Fruit fly (Drosophila melanogaster) whole organism, embryonic: Measurements from ENCODE around the gene CG10445.

Source experiments
- Abd-B ChIP-seq: fragments of 200-800 bp; sonication (Bioruptor generic); optimal IDR thresholded peaks from 2 replicates; lab custom pipeline; 2018; ENCODE audit warnings: missing biosample characterization, mild to moderate bottlenecking, missing genetic modification characterization, moderate library complexity
- Ada2b ChIP-seq: fragments of 200-800 bp; sonication (Bioruptor generic); IDR thresholded peaks from 2 replicates; pipeline ENCODE4 v1.3.6; 2022; ENCODE audit warnings: missing biosample characterization, missing genetic modification characterization
- BtbVII ChIP-seq: fragments of 200-800 bp; sonication (Bioruptor generic); optimal IDR thresholded peaks from 3 replicates; lab custom pipeline; 2017; ENCODE audit warnings: missing biosample characterization, mild to moderate bottlenecking, missing genetic modification characterization
- CG10543 ChIP-seq: fragments of 200-800 bp; sonication (Bioruptor generic); optimal IDR thresholded peaks from 3 replicates; lab custom pipeline; 2017; ENCODE audit warnings: missing biosample characterization, mild to moderate bottlenecking, missing genetic modification characterization, moderate library complexity
- CG11456 ChIP-seq: fragments of 200-800 bp; sonication (Bioruptor generic); IDR thresholded peaks from 3 replicates; pipeline ENCODE4 v1.3.6; 2022; ENCODE audit warnings: missing biosample characterization, missing genetic modification characterization
- CG12104 ChIP-seq: fragments of 200-800 bp; sonication (Bioruptor generic); optimal IDR thresholded peaks from 3 replicates; lab custom pipeline; 2016; ENCODE audit warnings: missing biosample characterization, missing genetic modification characterization
- CG15269 ChIP-seq: fragments of 200-800 bp; sonication (Bioruptor generic); optimal IDR thresholded peaks from 2 replicates; lab custom pipeline; 2018; ENCODE audit warnings: missing biosample characterization, mild to moderate bottlenecking, missing genetic modification characterization, moderate library complexity
- CG17829 ChIP-seq: fragments of 200-800 bp; optimal IDR thresholded peaks from 2 replicates; lab custom pipeline; 2019; ENCODE audit warnings: missing biosample characterization, mild to moderate bottlenecking, missing genetic modification characterization, moderate library complexity
- CG18619 ChIP-seq: fragments of 200-800 bp; sonication (Bioruptor generic); optimal IDR thresholded peaks from 3 replicates; lab custom pipeline; 2017; ENCODE audit warnings: missing biosample characterization, mild to moderate bottlenecking, missing genetic modification characterization
- CG3163 ChIP-seq: fragments of 200-800 bp; sonication (Bioruptor generic); optimal IDR thresholded peaks from 3 replicates; lab custom pipeline; 2016; ENCODE audit warnings: missing biosample characterization, missing genetic modification characterization
- CG32772 ChIP-seq: fragments of 200-800 bp; sonication (Bioruptor generic); IDR thresholded peaks from 2 replicates; pipeline ENCODE4 v1.3.6; 2022; ENCODE audit warnings: missing biosample characterization, missing genetic modification characterization
- CG4730 ChIP-seq: fragments of 200-800 bp; sonication (Bioruptor generic); IDR thresholded peaks from 2 replicates; pipeline ENCODE4 v1.3.6; 2022; ENCODE audit warnings: missing biosample characterization, missing genetic modification characterization
- CG5180 ChIP-seq: fragments of 200-800 bp; sonication (Bioruptor generic); optimal IDR thresholded peaks from 3 replicates; lab custom pipeline; 2017; ENCODE audit warnings: missing biosample characterization, missing genetic modification characterization, mild to moderate bottlenecking, moderate library complexity, missing genetic modification reagents
- CG6791 ChIP-seq: fragments of 200-800 bp; sonication (Bioruptor generic); IDR thresholded peaks from 3 replicates; pipeline ENCODE4 v1.3.6; 2022; ENCODE audit warnings: missing biosample characterization, missing genetic modification characterization; ENCODE audit not compliant: partially characterized antibody
- CG7271 ChIP-seq: fragments of 200-800 bp; sonication (Bioruptor generic); optimal IDR thresholded peaks from 2 replicates; lab custom pipeline; 2018; ENCODE audit warnings: missing biosample characterization, mild to moderate bottlenecking, missing genetic modification characterization, moderate library complexity
- CG7556 ChIP-seq: fragments of 200-800 bp; sonication (Bioruptor generic); optimal IDR thresholded peaks from 2 replicates; lab custom pipeline; 2017; ENCODE audit warnings: missing biosample characterization, mild to moderate bottlenecking, missing genetic modification characterization
- CG8478 ChIP-seq: fragments of >200 bp; optimal IDR thresholded peaks from 2 replicates; lab custom pipeline; 2018
- Dbx ChIP-seq: fragments of 200-800 bp; sonication (Bioruptor generic); IDR thresholded peaks from 3 replicates; pipeline ENCODE4 v1.3.6; 2022; ENCODE audit warnings: missing biosample characterization, missing genetic modification characterization
- Dip2 ChIP-seq: fragments of 200-800 bp; sonication (Bioruptor generic); IDR thresholded peaks from 2 replicates; pipeline ENCODE4 v1.3.6; 2022; ENCODE audit warnings: missing biosample characterization, missing genetic modification characterization
- Ets97D ChIP-seq: fragments of 200-800 bp; sonication (Bioruptor generic); optimal IDR thresholded peaks from 3 replicates; lab custom pipeline; 2016; ENCODE audit warnings: missing biosample characterization, missing genetic modification characterization
- Fer1 ChIP-seq: fragments of 200-800 bp; sonication (Bioruptor generic); optimal IDR thresholded peaks from 2 replicates; lab custom pipeline; 2017; ENCODE audit warnings: missing biosample characterization, mild to moderate bottlenecking, missing genetic modification characterization
- GATAe ChIP-seq: fragments of 200-800 bp; sonication (Bioruptor generic); conservative IDR thresholded peaks from 2 replicates; pipeline ENCODE4 v1.3.6; 2022; ENCODE audit warnings: missing biosample characterization, missing genetic modification characterization
- HLHmδ ChIP-seq: fragments of 200-800 bp; sonication (Bioruptor generic); optimal IDR thresholded peaks from 2 replicates; lab custom pipeline; 2018; ENCODE audit warnings: missing biosample characterization, mild to moderate bottlenecking, missing genetic modification characterization, moderate library complexity
- Hand ChIP-seq: fragments of 200-800 bp; sonication (Bioruptor generic); optimal IDR thresholded peaks from 2 replicates; lab custom pipeline; 2017; ENCODE audit warnings: mild to moderate bottlenecking, missing biosample characterization, missing genetic modification reagents, missing genetic modification characterization
- Sin3A ChIP-seq: fragments of >200 bp; optimal IDR thresholded peaks from 2 replicates; lab custom pipeline; 2018
- Sox102F ChIP-seq: fragments of 200-800 bp; sonication (Bioruptor generic); optimal IDR thresholded peaks from 2 replicates; lab custom pipeline; 2018; ENCODE audit warnings: missing biosample characterization, mild to moderate bottlenecking, missing genetic modification characterization, moderate library complexity
- Stat92E ChIP-seq, 3 experiments: fragments of >200 bp in 2 of 3; fragments of 200-800 bp in 1 of 3; sonication (Bioruptor generic) in 1 of 3; optimal IDR thresholded peaks; 2 replicates each; lab custom pipeline; 2017 to 2019; ENCODE audit warnings: missing biosample characterization in 3 of 3, missing genetic modification characterization in 3 of 3, mild to moderate bottlenecking in 1 of 3, moderate library complexity in 1 of 3
- az2 ChIP-seq: fragments of 200-800 bp; sonication (Bioruptor generic); optimal IDR thresholded peaks from 3 replicates; lab custom pipeline; 2016; ENCODE audit warnings: missing biosample characterization, missing genetic modification characterization
- bab2 ChIP-seq: fragments of 200-800 bp; sonication (Bioruptor generic); optimal IDR thresholded peaks from 2 replicates; lab custom pipeline; 2016; ENCODE audit warnings: missing biosample characterization, missing genetic modification characterization
- bsh ChIP-seq, 2 experiments: fragments of 200-800 bp; sonication (Bioruptor generic); optimal IDR thresholded peaks; 2 replicates each; lab custom pipeline; 2017 to 2018; ENCODE audit warnings: mild to moderate bottlenecking in 2 of 2, missing biosample characterization in 2 of 2, missing genetic modification characterization in 2 of 2, moderate library complexity in 1 of 2
- cwo ChIP-seq: fragments of 200-800 bp; sonication (Bioruptor generic); optimal IDR thresholded peaks from 3 replicates; lab custom pipeline; 2017; ENCODE audit warnings: missing biosample characterization, missing genetic modification characterization, mild to moderate bottlenecking, moderate library complexity, missing genetic modification reagents
- dati ChIP-seq: fragments of 200-800 bp; sonication (Bioruptor generic); IDR thresholded peaks from 2 replicates; pipeline ENCODE4 v1.3.6; 2022; ENCODE audit warnings: missing biosample characterization, missing genetic modification characterization
- dysf ChIP-seq: fragments of 200-800 bp; sonication (Bioruptor generic); IDR thresholded peaks from 3 replicates; pipeline ENCODE4 v1.3.6; 2022; ENCODE audit warnings: missing biosample characterization, missing genetic modification characterization
- exex ChIP-seq: fragments of 200-800 bp; sonication (Bioruptor generic); optimal IDR thresholded peaks from 4 replicates; lab custom pipeline; 2018; ENCODE audit warnings: missing biosample characterization, mild to moderate bottlenecking, missing genetic modification characterization, moderate library complexity
- fd102C ChIP-seq: fragments of 200-800 bp; sonication (Bioruptor generic); optimal IDR thresholded peaks from 2 replicates; lab custom pipeline; 2018; ENCODE audit warnings: missing biosample characterization, mild to moderate bottlenecking, missing genetic modification characterization, moderate library complexity
- gcm2 ChIP-seq: fragments of 200-800 bp; sonication (Bioruptor generic); optimal IDR thresholded peaks from 2 replicates; lab custom pipeline; 2016; ENCODE audit warnings: missing biosample characterization, missing genetic modification characterization
- gsb ChIP-seq: fragments of 200-800 bp; sonication (Bioruptor generic); IDR thresholded peaks from 2 replicates; pipeline ENCODE4 v1.3.6; 2022; ENCODE audit warnings: missing biosample characterization, missing genetic modification characterization
- hkb ChIP-seq, 2 experiments: fragments of 200-800 bp in 1 of 2; fragments of >200 bp in 1 of 2; sonication (Bioruptor generic) in 1 of 2; IDR thresholded peaks in 1 of 2; optimal IDR thresholded peaks in 1 of 2; 2 replicates each; pipeline versions ENCODE4 v1.3.6 to Lab custom; 2017 to 2022; ENCODE audit warnings: missing biosample characterization in 1 of 2, missing genetic modification characterization in 1 of 2
- lmd ChIP-seq: fragments of 200-800 bp; sonication (Bioruptor generic); IDR thresholded peaks from 2 replicates; pipeline ENCODE4 v1.3.6; 2022; ENCODE audit warnings: missing biosample characterization, missing genetic modification characterization
- mirr ChIP-seq: fragments of 200-800 bp; sonication (Bioruptor generic); optimal IDR thresholded peaks from 3 replicates; lab custom pipeline; 2018; ENCODE audit warnings: missing biosample characterization, mild to moderate bottlenecking, missing genetic modification characterization
- nom ChIP-seq: fragments of 200-800 bp; sonication (Bioruptor generic); optimal IDR thresholded peaks from 2 replicates; lab custom pipeline; 2017; ENCODE audit warnings: missing biosample characterization, missing genetic modification characterization, mild to moderate bottlenecking, moderate library complexity, missing genetic modification reagents
- run ChIP-seq: fragments of 200-800 bp; sonication (Bioruptor generic); optimal IDR thresholded peaks from 3 replicates; lab custom pipeline; 2018; ENCODE audit warnings: missing biosample characterization, mild to moderate bottlenecking, missing genetic modification characterization
- salm ChIP-seq: fragments of 200-800 bp; sonication (Bioruptor generic); optimal IDR thresholded peaks from 2 replicates; lab custom pipeline; 2018; ENCODE audit warnings: missing biosample characterization, mild to moderate bottlenecking, missing genetic modification characterization
- slbo ChIP-seq: fragments of 200-800 bp; sonication (Bioruptor generic); IDR thresholded peaks from 2 replicates; pipeline ENCODE4 v1.3.6; 2022; ENCODE audit warnings: missing biosample characterization, missing genetic modification characterization
- tap ChIP-seq: fragments of 200-800 bp; optimal IDR thresholded peaks from 3 replicates; lab custom pipeline; 2019; ENCODE audit warnings: missing biosample characterization, mild to moderate bottlenecking, missing genetic modification characterization, moderate library complexity
- tin ChIP-seq: fragments of 200-800 bp; sonication (Bioruptor generic); optimal IDR thresholded peaks from 3 replicates; lab custom pipeline; 2016; ENCODE audit warnings: missing biosample characterization, missing genetic modification characterization
- vnd ChIP-seq: fragments of 200-800 bp; sonication (Bioruptor generic); IDR thresholded peaks from 3 replicates; pipeline ENCODE4 v1.3.6; 2022; ENCODE audit warnings: missing biosample characterization, missing genetic modification characterization; ENCODE audit not compliant: partially characterized antibody
- zen2 ChIP-seq: fragments of 200-800 bp; sonication (Bioruptor generic); IDR thresholded peaks from 3 replicates; pipeline ENCODE4 v1.3.6; 2022; ENCODE audit warnings: missing biosample characterization, missing genetic modification characterization; ENCODE audit not compliant: partially characterized antibody
- zfh1 ChIP-seq: fragments of 200-800 bp; sonication (Bioruptor generic); IDR thresholded peaks from 3 replicates; pipeline ENCODE4 v1.3.6; 2022; ENCODE audit warnings: missing biosample characterization, missing genetic modification characterization

CG10445 gene

dm6 chr3R:7892246-7893000 lies 27.7 kb downstream of the CG10445 start (continued):
- no peak for TF ChIP-seq hkb (optimal IDR thresholded peaks at IDR 0.05; lab: Kevin White, UChicago)
- peak; percentile 51 for TF ChIP-seq hkb (GFP tag; IDR thresholded peaks at IDR 0.05; lab: Robert Waterston, UW)
- TF ChIP-seq Ets97D (GFP tag; lab: Kevin White, UChicago), result peak; percentile 67
- peak; percentile 31 for TF ChIP-seq CG7556
- no peak for TF ChIP-seq Hand (GFP tag; lab: Kevin White, UChicago)
- TF ChIP-seq tin (GFP tag; lab: Kevin White, UChicago), result no peak
- peak; percentile 35 for TF ChIP-seq exex (tag; lab: Kevin White, UChicago)
- TF ChIP-seq CG4730 (GFP tag; lab: Robert Waterston, UW), result peak; percentile 9; the same call in 1 of the 2 replicates
- no peak for TF ChIP-seq gsb (GFP tag; lab: Robert Waterston, UW)
- peak; percentile 56 for TF ChIP-seq Fer1 (GFP tag; lab: Kevin White, UChicago)
- TF ChIP-seq zfh1 (GFP tag; lab: Robert Waterston, UW), result no peak
- no peak for TF ChIP-seq run (tag; lab: Kevin White, UChicago)
- no peak for TF ChIP-seq Stat92E (GFP tag; optimal IDR thresholded peaks at IDR 0.05; lab: Kevin White, UChicago)
- TF ChIP-seq Sox102F (GFP tag; lab: Kevin White, UChicago), result peak; percentile 2
- peak; percentile 31 for TF ChIP-seq CG12104 (GFP tag; lab: Kevin White, UChicago)
- no peak for TF ChIP-seq Abd-B (GFP tag; lab: Kevin White, UChicago)
- peak; percentile 69 for TF ChIP-seq CG10543 (GFP tag; lab: Kevin White, UChicago)
- TF ChIP-seq CG5180 (GFP tag; lab: Kevin White, UChicago), result no peak
- peak; percentile 1 for TF ChIP-seq fd102C (GFP tag; lab: Kevin White, UChicago)
- peak; percentile 56 for TF ChIP-seq tap (tag; lab: Kevin White, UChicago)
- TF ChIP-seq CG6791, result no peak
- peak; percentile 76 for TF ChIP-seq nom (GFP tag; lab: Kevin White, UChicago)
- peak; percentile 79 for TF ChIP-seq Dbx (GFP tag; lab: Robert Waterston, UW)
- TF ChIP-seq dati, result no peak
- peak in 1 of 2 experiments; percentile 25 for TF ChIP-seq bsh (GFP tag; optimal IDR thresholded peaks at IDR 0.05; lab: Kevin White, UChicago)
- TF ChIP-seq CG3163, result no peak
- peak; percentile 24 for TF ChIP-seq CG15269 (tag; lab: Kevin White, UChicago)
- no peak for TF ChIP-seq CG7271 (tag; lab: Kevin White, UChicago)
- TF ChIP-seq CG17829 (tag; lab: Kevin White, UChicago), result no peak
- no peak for TF ChIP-seq az2 (GFP tag; lab: Kevin White, UChicago)
- no peak for TF ChIP-seq CG8478 (lab: Kevin White, UChicago)
- no peak for TF ChIP-seq vnd (GFP tag; lab: Robert Waterston, UW)
- no peak for TF ChIP-seq salm (tag; lab: Kevin White, UChicago)
- TF ChIP-seq CG11456 (GFP tag; lab: Robert Waterston, UW), result peak; percentile 66
- no peak for TF ChIP-seq CG32772
- peak; percentile 50 for TF ChIP-seq mirr (GFP tag; lab: Kevin White, UChicago)
- peak; percentile 69 for TF ChIP-seq cwo (GFP tag; lab: Kevin White, UChicago)
- TF ChIP-seq slbo (GFP tag; lab: Robert Waterston, UW), result peak; percentile 79
- no peak for TF ChIP-seq Sin3A (lab: Kevin White, UChicago)
- no peak for TF ChIP-seq gcm2 (GFP tag; lab: Kevin White, UChicago)
- TF ChIP-seq GATAe (GFP tag; lab: Robert Waterston, UW), result 0 out of 2 replicates have a peak, but pooled peaks have one; percentile 28
- TF ChIP-seq lmd (GFP tag; lab: Robert Waterston, UW), result peak; percentile 76; the same call in 1 of the 2 replicates
- peak; percentile 38 for TF ChIP-seq CG18619 (GFP tag; lab: Kevin White, UChicago)
- TF ChIP-seq zen2 (GFP tag; lab: Robert Waterston, UW), result no peak
- no peak for TF ChIP-seq bab2 (GFP tag; lab: Kevin White, UChicago)
- no peak for TF ChIP-seq Dip2
- peak; percentile 54 for TF ChIP-seq BtbVII (GFP tag; lab: Kevin White, UChicago)
- peak; percentile 77 for TF ChIP-seq dysf (GFP tag; lab: Robert Waterston, UW)
- no peak for TF ChIP-seq HLHmδ
- peak; percentile 61 for TF ChIP-seq Ada2b (GFP tag; lab: Robert Waterston, UW)
